Fruit fly (Drosophila melanogaster): ENCODE measurements around the gene Hsp26.

Hsp26 gene

DNA sequence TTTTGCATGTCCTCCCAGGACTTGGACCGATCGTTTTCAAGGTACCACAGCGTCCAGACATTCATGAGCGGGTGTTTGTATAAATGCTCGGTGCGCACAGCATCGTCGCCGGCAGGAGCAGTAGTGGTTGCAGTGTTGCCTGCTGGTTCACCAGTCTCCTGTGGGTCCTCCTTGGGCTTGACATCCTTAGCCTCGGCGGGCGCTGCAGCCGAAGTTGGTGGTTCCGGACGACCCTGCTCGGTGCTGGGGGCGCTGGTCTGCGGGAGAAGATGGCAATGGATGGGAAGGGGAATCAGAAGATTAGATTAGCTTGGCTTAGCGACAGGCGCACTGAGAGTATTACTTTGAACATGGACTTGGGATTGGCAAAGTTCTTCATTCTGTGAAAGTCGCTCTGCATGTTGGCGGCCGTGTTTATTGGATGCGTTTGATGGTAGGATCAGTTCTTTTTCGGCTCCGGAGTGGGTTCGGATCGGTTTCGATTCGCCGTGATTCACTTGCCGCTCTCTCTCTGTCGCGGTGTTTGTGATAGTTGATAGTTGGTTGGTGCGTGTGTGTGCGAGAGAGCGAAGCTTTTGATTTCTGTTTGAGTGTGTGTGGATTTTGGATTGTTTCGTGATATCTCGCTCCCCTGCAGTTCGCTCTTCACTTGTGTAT lies 23.6 kb upstream of the Hsp26 start:
- no peak for TF ChIP-seq psq (GFP tag; optimal IDR thresholded peaks at IDR 0.05)
- TF ChIP-seq Hnf4 (GFP tag; optimal IDR thresholded peaks at IDR 0.05): no peak
- no peak for TF ChIP-seq CG32264 (GFP tag; optimal IDR thresholded peaks at IDR 0.05)
- no peak for TF ChIP-seq OdsH (GFP tag; optimal IDR thresholded peaks at IDR 0.05)
- no peak for TF ChIP-seq Dif (GFP tag; optimal IDR thresholded peaks at IDR 0.05; ENCODE audit: partially characterized antibody)
- no peak for TF ChIP-seq Dfd (GFP tag; optimal IDR thresholded peaks at IDR 0.05)
- TF ChIP-seq Vsx2 (GFP tag; optimal IDR thresholded peaks at IDR 0.05; ENCODE audit: partially characterized antibody): no peak
- TF ChIP-seq pan (optimal IDR thresholded peaks at IDR 0.05): no peak
- no peak for TF ChIP-seq CrebA (GFP tag; optimal IDR thresholded peaks at IDR 0.05; ENCODE audit: borderline replicate concordance)
- TF ChIP-seq Jra (GFP tag; optimal IDR thresholded peaks at IDR 0.05): no peak
- no peak for TF ChIP-seq tai (GFP tag; optimal IDR thresholded peaks at IDR 0.05)
- no peak for TF ChIP-seq fru (GFP tag; optimal IDR thresholded peaks at IDR 0.05)
- no peak for TF ChIP-seq Abd-B (GFP tag; optimal IDR thresholded peaks at IDR 0.05)
- TF ChIP-seq HLH106 (tag; optimal IDR thresholded peaks at IDR 0.05): no peak
- no peak for TF ChIP-seq Hr83 (GFP tag; optimal IDR thresholded peaks at IDR 0.05; ENCODE audit: poor library complexity, severe bottlenecking)
- TF ChIP-seq Rel (GFP tag; optimal IDR thresholded peaks at IDR 0.05): no peak
- no peak for TF ChIP-seq Rel (tag; optimal IDR thresholded peaks at IDR 0.05)

DNA sequence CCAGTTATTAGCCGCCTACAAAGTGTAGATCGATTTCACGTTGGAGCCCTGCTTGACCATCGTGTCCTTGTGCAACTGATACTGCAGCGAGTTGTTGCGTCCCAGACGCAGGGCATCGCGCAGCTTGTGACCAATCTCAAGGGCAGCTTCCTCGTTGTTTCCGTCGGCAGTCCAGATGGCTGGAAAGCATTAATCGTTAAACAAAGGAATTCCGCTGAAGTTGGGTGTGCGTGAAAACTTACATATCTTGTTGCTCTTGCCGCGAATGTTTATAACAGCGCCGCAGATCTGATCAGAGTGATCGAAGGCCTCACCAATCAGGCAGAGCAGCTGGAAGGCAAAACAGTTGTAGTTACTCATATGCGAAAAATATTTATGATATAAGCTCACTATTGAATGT lies 22.6 kb upstream of the Hsp26 start:
- TF ChIP-seq h (GFP tag; optimal IDR thresholded peaks at IDR 0.05) (no peak), CG32264 (GFP tag; optimal IDR thresholded peaks at IDR 0.05) (no peak), Abd-B (GFP tag; optimal IDR thresholded peaks at IDR 0.05) (no peak)

DNA sequence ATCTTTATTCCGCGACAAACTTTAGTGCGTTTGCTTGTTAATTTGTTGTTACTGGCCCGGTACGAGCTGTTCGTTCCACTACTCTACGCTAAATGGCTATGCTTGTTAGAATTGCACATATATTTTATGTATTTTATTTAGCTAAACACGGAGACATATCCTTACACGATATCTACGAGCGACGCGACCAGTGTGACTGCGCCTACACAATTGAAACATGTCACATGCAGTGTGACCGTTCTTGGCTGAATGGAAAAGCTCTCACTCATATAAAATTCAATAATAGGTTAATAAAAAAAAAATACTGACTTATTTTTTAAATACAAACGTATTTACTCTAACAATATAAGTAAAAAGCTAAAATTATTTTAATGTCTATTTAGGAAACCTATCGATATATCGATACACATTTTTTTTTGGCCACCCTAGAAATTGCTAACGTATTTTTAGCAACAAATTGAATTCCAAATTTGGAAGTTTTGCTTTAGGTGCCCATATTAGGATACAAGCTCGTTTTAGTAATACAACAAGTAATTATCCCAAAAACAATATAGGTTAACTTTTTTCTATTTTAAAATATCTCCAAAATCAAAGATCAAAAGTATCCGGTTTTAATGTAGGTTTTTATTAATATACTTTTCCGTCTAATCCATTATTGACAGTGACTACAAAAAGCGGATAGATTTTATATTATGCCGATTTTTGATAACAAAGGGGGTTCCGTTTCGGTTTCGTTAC lies 22.0 kb upstream of the Hsp26 start, which contains the start of gene CG4080:
TSS of gene CG4080 (minus strand) at position 215 of the 738 bp plus-strand sequence.
- TF ChIP-seq Hr83 (GFP tag; optimal IDR thresholded peaks at IDR 0.05; ENCODE audit: poor library complexity, severe bottlenecking): peak; percentile 25
- TF ChIP-seq N (GFP tag; optimal IDR thresholded peaks at IDR 0.05): no peak
- TF ChIP-seq Hr78 (GFP tag; optimal IDR thresholded peaks at IDR 0.05): no peak
- TF ChIP-seq fru (GFP tag; optimal IDR thresholded peaks at IDR 0.05): peak; percentile 33
- TF ChIP-seq woc (GFP tag; optimal IDR thresholded peaks at IDR 0.05): peak; percentile 1
- no peak for TF ChIP-seq Jra (GFP tag; optimal IDR thresholded peaks at IDR 0.05)
- TF ChIP-seq sv (GFP tag; optimal IDR thresholded peaks at IDR 0.05): peak; percentile 24
- TF ChIP-seq Dif (GFP tag; optimal IDR thresholded peaks at IDR 0.05; ENCODE audit: partially characterized antibody): no peak
- TF ChIP-seq dl (GFP tag; optimal IDR thresholded peaks at IDR 0.05; ENCODE audit: insufficient read depth in 1 of 2, partially characterized antibody in 2 of 2): no peak
- no peak for TF ChIP-seq jim (GFP tag; optimal IDR thresholded peaks at IDR 0.05)
- no peak for TF ChIP-seq dmrt93B (GFP tag; optimal IDR thresholded peaks at IDR 0.05)
- peak; percentile 15 for TF ChIP-seq br (GFP tag; optimal IDR thresholded peaks at IDR 0.05)
- no peak for TF ChIP-seq usp (GFP tag; optimal IDR thresholded peaks at IDR 0.05)
- TF ChIP-seq Sp1 (GFP tag; optimal IDR thresholded peaks at IDR 0.05): peak; percentile 50
- TF ChIP-seq HLH106 (tag; optimal IDR thresholded peaks at IDR 0.05): no peak
- peak; percentile 36 for TF ChIP-seq h (GFP tag; optimal IDR thresholded peaks at IDR 0.05)
- TF ChIP-seq Hnf4 (GFP tag; optimal IDR thresholded peaks at IDR 0.05): peak; percentile 76
- peak; percentile 23 for TF ChIP-seq CG32264 (GFP tag; optimal IDR thresholded peaks at IDR 0.05)
- TF ChIP-seq CrebA (GFP tag; optimal IDR thresholded peaks at IDR 0.05; ENCODE audit: borderline replicate concordance): no peak
- TF ChIP-seq sage (GFP tag; optimal IDR thresholded peaks at IDR 0.05): no peak
- no peak for TF ChIP-seq Mio (GFP tag; optimal IDR thresholded peaks at IDR 0.05)
- peak; percentile 15 for TF ChIP-seq OdsH (GFP tag; optimal IDR thresholded peaks at IDR 0.05)
- no peak for TF ChIP-seq CG9705 (GFP tag; optimal IDR thresholded peaks at IDR 0.05)
- peak; percentile 40 for TF ChIP-seq rgr (GFP tag; optimal IDR thresholded peaks at IDR 0.05)
- peak; percentile 15 for TF ChIP-seq psq (GFP tag; optimal IDR thresholded peaks at IDR 0.05)
- no peak for TF ChIP-seq GATAd (GFP tag; optimal IDR thresholded peaks at IDR 0.05)
- peak; percentile 34 for TF ChIP-seq brk (GFP tag; optimal IDR thresholded peaks at IDR 0.05)
- no peak for TF ChIP-seq Dfd (GFP tag; optimal IDR thresholded peaks at IDR 0.05)
- TF ChIP-seq tai (GFP tag; optimal IDR thresholded peaks at IDR 0.05): peak; percentile 52
- no peak for TF ChIP-seq ey (GFP tag; optimal IDR thresholded peaks at IDR 0.05)
- no peak for TF ChIP-seq Abd-B (GFP tag; optimal IDR thresholded peaks at IDR 0.05)
- TF ChIP-seq dsf (GFP tag; optimal IDR thresholded peaks at IDR 0.05; ENCODE audit: borderline replicate concordance): peak; percentile 2
- no peak for TF ChIP-seq Rel (GFP tag; optimal IDR thresholded peaks at IDR 0.05)
- TF ChIP-seq Rel (tag; optimal IDR thresholded peaks at IDR 0.05): peak; percentile 23
- no peak for TF ChIP-seq Vsx2 (GFP tag; optimal IDR thresholded peaks at IDR 0.05; ENCODE audit: partially characterized antibody)
- no peak for TF ChIP-seq Myc (optimal IDR thresholded peaks at IDR 0.05)
- TF ChIP-seq pan (optimal IDR thresholded peaks at IDR 0.05): no peak
- no peak for TF ChIP-seq lola (GFP tag; optimal IDR thresholded peaks at IDR 0.05)
- no peak for TF ChIP-seq foxo (GFP tag; optimal IDR thresholded peaks at IDR 0.05)
